Worm (Caenorhabditis elegans) whole organism, mixed stage, embryonic: ENCODE results near the gene ddn-2.

Experiments used
- M03D4.4 ChIP-seq: sonication (generic microtip); optimal IDR thresholded peaks from 2 replicates; lab custom pipeline; 2017; ENCODE audit warnings: mild to moderate bottlenecking, missing genetic modification characterization, missing compliant biosample characterization
- bed-3 ChIP-seq: fragments of 200-800 bp; sonication (Bioruptor generic); optimal IDR thresholded peaks from 3 replicates; lab custom pipeline; 2018; ENCODE audit warnings: mild to moderate bottlenecking, missing genetic modification characterization, moderate library complexity, missing compliant biosample characterization
- blmp-1 ChIP-seq: fragments of 150-350 bp; optimal IDR thresholded peaks from 2 replicates; lab custom pipeline; 2014; ENCODE audit warnings: missing biosample characterization, missing genetic modification characterization
- ceh-39 ChIP-seq: fragments of 150-350 bp; optimal IDR thresholded peaks from 2 replicates; lab custom pipeline; 2014; ENCODE audit warnings: missing biosample characterization, missing genetic modification characterization
- ceh-83 ChIP-seq: fragments of 200-800 bp; sonication (Bioruptor generic); optimal IDR thresholded peaks from 2 replicates; lab custom pipeline; 2018; ENCODE audit warnings: mild to moderate bottlenecking, missing genetic modification characterization, missing compliant biosample characterization
- ces-1 ChIP-seq: fragments of 150-350 bp; optimal IDR thresholded peaks from 2 replicates; lab custom pipeline; 2014; ENCODE audit warnings: missing biosample characterization, missing genetic modification reagents, missing genetic modification characterization
- cnd-1 ChIP-seq: fragments of 200-800 bp; sonication (Bioruptor generic); optimal IDR thresholded peaks from 2 replicates; lab custom pipeline; 2018; ENCODE audit warnings: mild to moderate bottlenecking, missing genetic modification characterization, missing compliant biosample characterization
- drap-1 ChIP-seq: fragments of 200-800 bp; sonication (Bioruptor generic); optimal IDR thresholded peaks from 3 replicates; lab custom pipeline; 2018; ENCODE audit warnings: mild to moderate bottlenecking, missing genetic modification characterization, missing compliant biosample characterization
- elt-1 ChIP-seq: sonication (generic microtip); optimal IDR thresholded peaks from 2 replicates; lab custom pipeline; 2017; ENCODE audit warnings: missing genetic modification characterization, mild to moderate bottlenecking, missing compliant biosample characterization, antibody characterized with exemption, moderate library complexity, borderline replicate concordance; ENCODE audit not compliant: insufficient read depth
- elt-3 ChIP-seq: fragments of 150-350 bp; optimal IDR thresholded peaks from 2 replicates; lab custom pipeline; 2014; ENCODE audit warnings: missing biosample characterization, missing genetic modification characterization
- flh-1 ChIP-seq: fragments of 200-800 bp; sonication (Bioruptor generic); optimal IDR thresholded peaks from 2 replicates; lab custom pipeline; 2018; ENCODE audit warnings: mild to moderate bottlenecking, missing genetic modification characterization, moderate library complexity, missing compliant biosample characterization
- hlh-1 ChIP-seq: fragments of 150-350 bp; optimal IDR thresholded peaks from 2 replicates; lab custom pipeline; 2014; ENCODE audit warnings: missing biosample characterization, missing genetic modification reagents, missing genetic modification characterization
- lin-13 ChIP-seq: fragments of 150-350 bp; optimal IDR thresholded peaks from 2 replicates; lab custom pipeline; 2014; ENCODE audit warnings: missing biosample characterization, missing genetic modification characterization
- lin-32 ChIP-seq: fragments of 200-800 bp; sonication (Bioruptor generic); optimal IDR thresholded peaks from 2 replicates; lab custom pipeline; 2018; ENCODE audit warnings: mild to moderate bottlenecking, missing genetic modification characterization, missing compliant biosample characterization
- lsy-2 ChIP-seq: fragments of 150-350 bp; optimal IDR thresholded peaks from 2 replicates; lab custom pipeline; 2014; ENCODE audit warnings: missing biosample characterization, missing genetic modification characterization
- mab-5 ChIP-seq: fragments of 150-350 bp; optimal IDR thresholded peaks from 2 replicates; lab custom pipeline; 2014; ENCODE audit warnings: missing biosample characterization, missing genetic modification characterization
- mep-1 ChIP-seq: fragments of 150-350 bp; optimal IDR thresholded peaks from 2 replicates; lab custom pipeline; 2017; ENCODE audit warnings: missing biosample characterization, missing genetic modification reagents, missing genetic modification characterization, inconsistent platforms
- mls-2 ChIP-seq: sonication (generic microtip); optimal IDR thresholded peaks from 2 replicates; lab custom pipeline; 2016; ENCODE audit warnings: mild to moderate bottlenecking, missing genetic modification characterization, moderate library complexity, missing compliant biosample characterization
- nhr-2 ChIP-seq: fragments of 150-350 bp; optimal IDR thresholded peaks from 2 replicates; lab custom pipeline; 2014; ENCODE audit warnings: missing biosample characterization, missing genetic modification characterization
- nhr-237 ChIP-seq: fragments of 150-350 bp; optimal IDR thresholded peaks from 2 replicates; lab custom pipeline; 2014; ENCODE audit warnings: missing biosample characterization, missing genetic modification characterization
- nhr-28 ChIP-seq: fragments of 150-350 bp; optimal IDR thresholded peaks from 2 replicates; lab custom pipeline; 2014; ENCODE audit warnings: missing biosample characterization, missing genetic modification characterization
- pha-4 ChIP-seq: fragments of 150-350 bp; optimal IDR thresholded peaks from 2 replicates; lab custom pipeline; 2018; ENCODE audit warnings: missing biosample characterization, missing genetic modification reagents, missing genetic modification characterization
- sem-2 ChIP-seq: fragments of 200-800 bp; sonication (Bioruptor generic); optimal IDR thresholded peaks from 2 replicates; lab custom pipeline; 2018; ENCODE audit warnings: mild to moderate bottlenecking, missing genetic modification characterization, missing compliant biosample characterization
- snpc-4 ChIP-seq: fragments of 150-350 bp; optimal IDR thresholded peaks from 2 replicates; lab custom pipeline; 2014; ENCODE audit warnings: missing biosample characterization, missing genetic modification characterization
- sptf-1 ChIP-seq: sonication (generic microtip); optimal IDR thresholded peaks from 2 replicates; lab custom pipeline; 2017; ENCODE audit warnings: mild to moderate bottlenecking, missing genetic modification characterization, moderate library complexity, missing compliant biosample characterization
- tbx-8 ChIP-seq: fragments of 200-800 bp; sonication (Bioruptor generic); optimal IDR thresholded peaks from 2 replicates; lab custom pipeline; 2018; ENCODE audit warnings: mild to moderate bottlenecking, missing genetic modification characterization, moderate library complexity, missing compliant biosample characterization
- unc-120 ChIP-seq: sonication (generic microtip); optimal IDR thresholded peaks from 2 replicates; lab custom pipeline; 2017; ENCODE audit warnings: missing genetic modification characterization, missing compliant biosample characterization; ENCODE audit not compliant: poor library complexity, severe bottlenecking
- unc-62 ChIP-seq: fragments of 150-350 bp; optimal IDR thresholded peaks from 2 replicates; lab custom pipeline; 2014; ENCODE audit warnings: missing biosample characterization, missing genetic modification reagents, missing genetic modification characterization
- zip-8 ChIP-seq: fragments of 150-350 bp; optimal IDR thresholded peaks from 2 replicates; lab custom pipeline; 2014; ENCODE audit warnings: missing biosample characterization, missing genetic modification characterization
- ztf-11 ChIP-seq: fragments of 150-350 bp; optimal IDR thresholded peaks from 2 replicates; lab custom pipeline; 2014; ENCODE audit warnings: missing biosample characterization, missing genetic modification characterization

The ddn-2 gene

ce11 chrII:12925551-12925950 is 16.7 kb downstream of the ddn-2 start, which contains the start of gene F58G1.8:
Gene F58G1.8 (minus strand): TSS chrII:12925651.
- TF ChIP-seq nhr-28 (tag; lab: Kevin White, UChicago) (no peak), nhr-237 (no peak), sptf-1 (tag; lab: Kevin White, UChicago) (no peak), pha-4 (no peak), elt-1 (tag; lab: Kevin White, UChicago) (no peak)

- no peak for TF ChIP-seq zip-8 (tag; lab: Kevin White, UChicago)
- no peak for TF ChIP-seq snpc-4 (tag; lab: Kevin White, UChicago)
- TF ChIP-seq flh-1 (GFP tag; lab: Kevin White, UChicago) = no peak
- TF ChIP-seq mab-5 = no peak
- TF ChIP-seq hlh-1 = no peak
- no peak for TF ChIP-seq M03D4.4
- TF ChIP-seq mls-2 (tag; lab: Kevin White, UChicago) = no peak
- no peak for TF ChIP-seq nhr-2 (tag; lab: Kevin White, UChicago)
- TF ChIP-seq tbx-8 = no peak
- no peak for TF ChIP-seq ceh-83
- no peak for TF ChIP-seq blmp-1 (tag; lab: Kevin White, UChicago)
- no peak for TF ChIP-seq ceh-39 (tag; lab: Kevin White, UChicago)
- TF ChIP-seq bed-3 (GFP tag; lab: Kevin White, UChicago) = no peak
- TF ChIP-seq lin-32 = no peak
- TF ChIP-seq ztf-11 = no peak
- TF ChIP-seq lin-13 = no peak
- no peak for TF ChIP-seq sptf-1 (tag; lab: Kevin White, UChicago)
Measured at ce11 chrII:12928241-12928640, 19.4 kb downstream of the ddn-2 start, which contains the start of gene F58G1.3. Gene F58G1.3 (minus strand): TSS chrII:12928341.

ce11 chrII:12930138-12930537 is 21.3 kb downstream of the ddn-2 start:
- no peak for TF ChIP-seq nhr-2 (tag; lab: Kevin White, UChicago)
- no peak for TF ChIP-seq ces-1
- no peak for TF ChIP-seq mep-1 (tag; lab: Kevin White, UChicago)
- TF ChIP-seq blmp-1 (tag; lab: Kevin White, UChicago) = no peak
- TF ChIP-seq drap-1 (GFP tag; lab: Kevin White, UChicago) = no peak
- TF ChIP-seq elt-1 (tag; lab: Kevin White, UChicago) = no peak
- no peak for TF ChIP-seq unc-62 (GFP tag; lab: Kevin White, UChicago)

ce11 chrII:12931456-12931923 is 22.6 kb downstream of the ddn-2 start, which contains the start of gene dct-18:
Gene dct-18 (plus strand): TSS chrII:12931873.
- TF ChIP-seq mls-2 (tag; lab: Kevin White, UChicago) = no peak
- no peak for TF ChIP-seq lsy-2 (tag; lab: Kevin White, UChicago)
- TF ChIP-seq elt-3 (tag; lab: Kevin White, UChicago) = no peak
- TF ChIP-seq sptf-1 (tag; lab: Kevin White, UChicago) = no peak
- TF ChIP-seq sem-2 = no peak
- no peak for TF ChIP-seq blmp-1 (tag; lab: Kevin White, UChicago)
- TF ChIP-seq pha-4 = no peak
- no peak for TF ChIP-seq cnd-1 (tag; lab: Kevin White, UChicago)
- TF ChIP-seq lin-13 = no peak
- TF ChIP-seq tbx-8 = no peak
- no peak for TF ChIP-seq unc-120
- TF ChIP-seq mep-1 (tag; lab: Kevin White, UChicago) = no peak
- TF ChIP-seq flh-1 (GFP tag; lab: Kevin White, UChicago) = no peak

- no peak for TF ChIP-seq cnd-1 (tag; lab: Kevin White, UChicago)
- TF ChIP-seq bed-3 (GFP tag; lab: Kevin White, UChicago) = no peak
- TF ChIP-seq ceh-39 (tag; lab: Kevin White, UChicago) = no peak
- TF ChIP-seq lin-13 = no peak
- TF ChIP-seq M03D4.4 = no peak
- no peak for TF ChIP-seq flh-1 (GFP tag; lab: Kevin White, UChicago)
- no peak for TF ChIP-seq blmp-1 (tag; lab: Kevin White, UChicago)
- no peak for TF ChIP-seq sem-2
Measured at ce11 chrII:12935259-12935658, 26.4 kb downstream of the ddn-2 start, which contains the start of gene lips-9. Gene lips-9 (minus strand): TSS chrII:12935359.

- TF ChIP-seq ces-1 = peak; percentile 61
- no peak for TF ChIP-seq flh-1 (GFP tag; lab: Kevin White, UChicago)
Measured at ce11 chrII:12939161-12939560, 30.3 kb downstream of the ddn-2 start.
